Worm (Caenorhabditis elegans): ENCODE measurements around the gene rme-1.

The rme-1 gene

ce11 chrV:6214465-6214864 lies 5.8 kb downstream of the rme-1 start:
- TF ChIP-seq zag-1 (tag; optimal IDR thresholded peaks at IDR 0.05): no peak
- no peak for TF ChIP-seq sea-2 (GFP tag; optimal IDR thresholded peaks at IDR 0.05)
- no peak for TF ChIP-seq daf-12 (tag; optimal IDR thresholded peaks at IDR 0.05)
- no peak for TF ChIP-seq mml-1 (tag; optimal IDR thresholded peaks at IDR 0.05)
- TF ChIP-seq elt-2 (tag; optimal IDR thresholded peaks at IDR 0.05): no peak
- TF ChIP-seq egl-5 (tag; optimal IDR thresholded peaks at IDR 0.05): no peak
- no peak for TF ChIP-seq fos-1 (tag; optimal IDR thresholded peaks at IDR 0.05)
- TF ChIP-seq R02D3.7 (tag; optimal IDR thresholded peaks at IDR 0.05): no peak
- no peak for TF ChIP-seq ceh-28 (tag; optimal IDR thresholded peaks at IDR 0.05)
- TF ChIP-seq ztf-4 (tag; optimal IDR thresholded peaks at IDR 0.05): no peak
- no peak for TF ChIP-seq nhr-23 (tag; optimal IDR thresholded peaks at IDR 0.05)
- TF ChIP-seq nhr-237 (tag; optimal IDR thresholded peaks at IDR 0.05): no peak
- no peak for TF ChIP-seq ceh-9 (tag; optimal IDR thresholded peaks at IDR 0.05)
- TF ChIP-seq egl-27 (tag; optimal IDR thresholded peaks at IDR 0.05): no peak
- TF ChIP-seq lin-15B (tag; optimal IDR thresholded peaks at IDR 0.05): no peak
- TF ChIP-seq skn-1 (tag; optimal IDR thresholded peaks at IDR 0.05): no peak
- no peak for TF ChIP-seq elt-3 (tag; optimal IDR thresholded peaks at IDR 0.05)
- no peak for TF ChIP-seq ceh-82 (tag; optimal IDR thresholded peaks at IDR 0.05)

ce11 chrV:6217142-6217541 lies 8.5 kb downstream of the rme-1 start:
- no peak for TF ChIP-seq snpc-4 (tag; optimal IDR thresholded peaks at IDR 0.05)
- no peak for TF ChIP-seq lin-15B (tag; optimal IDR thresholded peaks at IDR 0.05)
- TF ChIP-seq ceh-9 (tag; optimal IDR thresholded peaks at IDR 0.05): no peak
- TF ChIP-seq ama-1 (optimal IDR thresholded peaks at IDR 0.05): no peak
- no peak for TF ChIP-seq nhr-23 (tag; optimal IDR thresholded peaks at IDR 0.05)
- TF ChIP-seq nfya-1 (tag; optimal IDR thresholded peaks at IDR 0.05; ENCODE audit: insufficient read depth): no peak
- TF ChIP-seq mdl-1 (tag; optimal IDR thresholded peaks at IDR 0.05): no peak
- no peak for TF ChIP-seq sea-2 (GFP tag; optimal IDR thresholded peaks at IDR 0.05)
- TF ChIP-seq ztf-11 (tag; optimal IDR thresholded peaks at IDR 0.05): no peak

- no peak for TF ChIP-seq ztf-11 (tag; optimal IDR thresholded peaks at IDR 0.05)
Measured at ce11 chrV:6217834-6218233, 9.1 kb downstream of the rme-1 start, which contains the start of gene str-206. Gene str-206 (plus strand): TSS chrV:6218134.

ce11 chrV:6220752-6221151 lies 12.1 kb downstream of the rme-1 start:
- TF ChIP-seq ceh-16 (tag; optimal IDR thresholded peaks at IDR 0.05): no peak
- no peak for TF ChIP-seq pqm-1 (tag; optimal IDR thresholded peaks at IDR 0.05)
- TF ChIP-seq nhr-43 (tag; optimal IDR thresholded peaks at IDR 0.05; ENCODE audit: poor library complexity, severe bottlenecking): no peak
- peak; percentile 51 for TF ChIP-seq lsy-12 (tag; optimal IDR thresholded peaks at IDR 0.05)
- peak; percentile 17 for TF ChIP-seq nhr-23 (tag; optimal IDR thresholded peaks at IDR 0.05)
- TF ChIP-seq ama-1 (optimal IDR thresholded peaks at IDR 0.05): peak; percentile 73
- TF ChIP-seq ztf-4 (tag; optimal IDR thresholded peaks at IDR 0.05): peak; percentile 59
- TF ChIP-seq nhr-77 (tag; optimal IDR thresholded peaks at IDR 0.05): no peak
- TF ChIP-seq pha-4 (tag; optimal IDR thresholded peaks at IDR 0.05): peak; percentile 34
- no peak for TF ChIP-seq nhr-11 (tag; optimal IDR thresholded peaks at IDR 0.05)
- TF ChIP-seq sea-2 (GFP tag; optimal IDR thresholded peaks at IDR 0.05): no peak

- peak; percentile 57 for TF ChIP-seq ama-1 (optimal IDR thresholded peaks at IDR 0.05)
- no peak for TF ChIP-seq ztf-4 (tag; optimal IDR thresholded peaks at IDR 0.05)
Measured at ce11 chrV:6221292-6221691, 12.6 kb downstream of the rme-1 start.

- TF ChIP-seq ama-1 (optimal IDR thresholded peaks at IDR 0.05) (peak; percentile 54), nhr-23 (tag; optimal IDR thresholded peaks at IDR 0.05) (no peak), nhr-25 (tag; optimal IDR thresholded peaks at IDR 0.05) (peak; percentile 37), mml-1 (tag; optimal IDR thresholded peaks at IDR 0.05) (no peak), nfya-1 (tag; optimal IDR thresholded peaks at IDR 0.05; ENCODE audit: insufficient read depth) (no peak), nhr-12 (tag; optimal IDR thresholded peaks at IDR 0.05) (no peak), elt-1 (tag; optimal IDR thresholded peaks at IDR 0.05) (no peak)
Measured at ce11 chrV:6222171-6222733, 13.6 kb downstream of the rme-1 start.
